Worm (Caenorhabditis elegans) whole organism, L2 larva: Measurements from ENCODE around the gene str-69.

ENCODE experiments used
- C34F6.9 ChIP-seq: fragments of 150-350 bp; optimal IDR thresholded peaks from 2 replicates; lab custom pipeline; 2014; ENCODE audit warnings: missing biosample characterization, missing genetic modification characterization
- F13H6.1 ChIP-seq: sonication (generic microtip); optimal IDR thresholded peaks from 2 replicates; lab custom pipeline; 2016; ENCODE audit warnings: missing genetic modification characterization, missing compliant biosample characterization
- R02D3.7 ChIP-seq: fragments of 150-350 bp; optimal IDR thresholded peaks from 2 replicates; lab custom pipeline; 2014; ENCODE audit warnings: missing biosample characterization, missing genetic modification characterization
- Y55F3AM.14 ChIP-seq: fragments of 200-800 bp; sonication (Bioruptor generic); optimal IDR thresholded peaks from 2 replicates; lab custom pipeline; 2018; ENCODE audit warnings: mild to moderate bottlenecking, missing genetic modification characterization, missing compliant biosample characterization
- ZK546.5 ChIP-seq: sonication (generic microtip); optimal IDR thresholded peaks from 2 replicates; lab custom pipeline; 2017; ENCODE audit warnings: missing biosample characterization, missing genetic modification characterization
- alr-1 ChIP-seq: fragments of 150-350 bp; optimal IDR thresholded peaks from 2 replicates; lab custom pipeline; 2014; ENCODE audit warnings: missing biosample characterization, missing genetic modification characterization
- aly-2 ChIP-seq: fragments of 150-350 bp; optimal IDR thresholded peaks from 2 replicates; lab custom pipeline; 2014; ENCODE audit warnings: missing biosample characterization, missing genetic modification characterization
- ama-1 ChIP-seq: fragments of 150-350 bp; optimal IDR thresholded peaks from 2 replicates; lab custom pipeline; 2018; ENCODE audit warnings: inconsistent platforms
- blmp-1 ChIP-seq: sonication (generic microtip); optimal IDR thresholded peaks from 2 replicates; lab custom pipeline; 2017; ENCODE audit warnings: missing genetic modification characterization, mild to moderate bottlenecking, missing compliant biosample characterization, antibody characterized with exemption, moderate library complexity; ENCODE audit not compliant: insufficient read depth
- ceh-16 ChIP-seq: fragments of 150-350 bp; optimal IDR thresholded peaks from 2 replicates; lab custom pipeline; 2014; ENCODE audit warnings: missing biosample characterization, missing genetic modification characterization
- ceh-82 ChIP-seq: fragments of 150-350 bp; optimal IDR thresholded peaks from 2 replicates; lab custom pipeline; 2014; ENCODE audit warnings: missing biosample characterization, missing genetic modification characterization
- crh-2 ChIP-seq: sonication (generic microtip); optimal IDR thresholded peaks from 2 replicates; lab custom pipeline; 2017; ENCODE audit warnings: missing biosample characterization, missing genetic modification characterization
- dmd-4 ChIP-seq: sonication (generic microtip); optimal IDR thresholded peaks from 2 replicates; lab custom pipeline; 2017; ENCODE audit warnings: missing biosample characterization, missing genetic modification characterization
- egl-27 ChIP-seq: sonication (generic microtip); optimal IDR thresholded peaks from 3 replicates; lab custom pipeline; 2017; ENCODE audit warnings: missing biosample characterization, missing genetic modification reagents, missing genetic modification characterization
- fos-1 ChIP-seq: fragments of 150-350 bp; optimal IDR thresholded peaks from 2 replicates; lab custom pipeline; 2014; ENCODE audit warnings: missing biosample characterization, missing genetic modification characterization
- lin-11 ChIP-seq: fragments of 150-350 bp; sonication (generic microtip); optimal IDR thresholded peaks from 2 replicates; lab custom pipeline; 2014; ENCODE audit warnings: missing biosample characterization, missing genetic modification characterization, inconsistent platforms, mixed read lengths
- lsy-2 ChIP-seq, 2 experiments: fragments of 150-350 bp in 1 of 2; sonication (generic microtip) in 1 of 2; optimal IDR thresholded peaks; 2 replicates each; lab custom pipeline; 2014 to 2017; ENCODE audit warnings: missing biosample characterization in 2 of 2, missing genetic modification characterization in 2 of 2
- mab-5 ChIP-seq: fragments of 150-350 bp; optimal IDR thresholded peaks from 2 replicates; lab custom pipeline; 2014; ENCODE audit warnings: missing biosample characterization, missing genetic modification characterization
- mbf-1 ChIP-seq: sonication (generic microtip); optimal IDR thresholded peaks from 2 replicates; lab custom pipeline; 2017; ENCODE audit warnings: missing biosample characterization, missing genetic modification characterization
- mdl-1 ChIP-seq, 2 experiments: fragments of 150-350 bp in 1 of 2; sonication (generic microtip) in 1 of 2; optimal IDR thresholded peaks; 2 replicates each; lab custom pipeline; 2017; ENCODE audit warnings: missing biosample characterization in 2 of 2, missing genetic modification characterization in 2 of 2
- nhr-10 ChIP-seq: sonication (generic microtip); optimal IDR thresholded peaks from 2 replicates; lab custom pipeline; 2017; ENCODE audit warnings: missing biosample characterization, missing genetic modification characterization
- nhr-21 ChIP-seq: fragments of 150-350 bp; optimal IDR thresholded peaks from 2 replicates; lab custom pipeline; 2014; ENCODE audit warnings: missing biosample characterization, missing genetic modification characterization
- nhr-23 ChIP-seq: fragments of 150-350 bp; optimal IDR thresholded peaks from 2 replicates; lab custom pipeline; 2014; ENCODE audit warnings: missing biosample characterization, missing genetic modification reagents, missing genetic modification characterization
- nhr-237 ChIP-seq: fragments of 150-350 bp; optimal IDR thresholded peaks from 2 replicates; lab custom pipeline; 2014; ENCODE audit warnings: missing biosample characterization, missing genetic modification characterization
- peb-1 ChIP-seq: fragments of 150-350 bp; optimal IDR thresholded peaks from 2 replicates; lab custom pipeline; 2014; ENCODE audit warnings: missing biosample characterization, missing genetic modification characterization
- sem-4 ChIP-seq: fragments of 150-350 bp; optimal IDR thresholded peaks from 2 replicates; lab custom pipeline; 2014; ENCODE audit warnings: missing biosample characterization, missing genetic modification reagents, missing genetic modification characterization
- sma-3 ChIP-seq: sonication (generic microtip); optimal IDR thresholded peaks from 2 replicates; lab custom pipeline; 2016; ENCODE audit warnings: missing genetic modification reagents, missing genetic modification characterization, missing compliant biosample characterization
- sma-9 ChIP-seq, 2 experiments: fragments of 150-350 bp in 1 of 2; sonication (generic microtip) in 1 of 2; optimal IDR thresholded peaks; 2 replicates each; lab custom pipeline; 2014 to 2016; ENCODE audit warnings: missing genetic modification characterization in 2 of 2, mild to moderate bottlenecking in 1 of 2, missing biosample characterization in 1 of 2, missing compliant biosample characterization in 1 of 2, missing genetic modification reagents in 1 of 2, moderate library complexity in 1 of 2
- snpc-4 ChIP-seq: fragments of 150-350 bp; optimal IDR thresholded peaks from 2 replicates; lab custom pipeline; 2014; ENCODE audit warnings: missing biosample characterization, missing genetic modification characterization
- unc-39 ChIP-seq: fragments of 150-350 bp; optimal IDR thresholded peaks from 2 replicates; lab custom pipeline; 2014; ENCODE audit warnings: missing biosample characterization, missing genetic modification characterization
- unc-55 ChIP-seq: fragments of 150-350 bp; sonication (generic microtip); optimal IDR thresholded peaks from 3 replicates; lab custom pipeline; 2014; ENCODE audit warnings: missing biosample characterization, missing genetic modification reagents, missing genetic modification characterization
- unc-62 ChIP-seq: fragments of 150-350 bp; optimal IDR thresholded peaks from 2 replicates; lab custom pipeline; 2014; ENCODE audit warnings: missing biosample characterization, missing genetic modification reagents, missing genetic modification characterization
- zag-1 ChIP-seq: fragments of 150-350 bp; optimal IDR thresholded peaks from 2 replicates; lab custom pipeline; 2014; ENCODE audit warnings: missing biosample characterization, missing genetic modification characterization
- ztf-1 ChIP-seq: fragments of 200-800 bp; sonication (Bioruptor generic); conservative IDR thresholded peaks from 2 replicates; pipeline ENCODE4 v1.3.6; 2022; ENCODE audit warnings: missing genetic modification characterization, missing compliant biosample characterization
- ztf-11 ChIP-seq: sonication (generic microtip); optimal IDR thresholded peaks from 2 replicates; lab custom pipeline; 2017; ENCODE audit warnings: missing biosample characterization, missing genetic modification characterization
- ztf-4 ChIP-seq: fragments of 150-350 bp; optimal IDR thresholded peaks from 2 replicates; lab custom pipeline; 2014; ENCODE audit warnings: missing biosample characterization, missing genetic modification characterization

Gene str-69

DNA sequence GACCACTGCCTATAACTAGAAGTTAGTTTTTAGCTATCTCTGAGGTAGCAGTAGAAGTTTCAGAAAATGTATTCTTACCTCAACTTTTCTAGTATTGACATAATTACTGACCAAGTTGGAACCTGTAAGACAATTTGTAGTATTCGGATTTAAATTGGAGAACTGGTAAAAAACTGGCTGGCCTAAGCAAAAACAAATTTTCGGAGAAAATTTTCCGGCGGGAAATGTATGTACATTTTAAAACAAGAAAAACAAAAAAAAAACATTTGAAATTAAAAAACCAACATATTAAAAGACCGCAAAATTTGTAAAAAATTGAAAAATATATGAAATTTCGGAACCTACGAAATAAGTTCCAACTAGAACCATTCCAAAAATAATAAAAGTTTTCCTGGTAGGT, 41.2 kb upstream of the str-69 start, which contains the start of gene srab-11:
srab-11 (minus strand) TSS at position 101 of the 400 bp plus-strand sequence.
- no peak for TF ChIP-seq alr-1
- no peak for TF ChIP-seq mdl-1 (tag; optimal IDR thresholded peaks at IDR 0.05; lab: Kevin White, UChicago)
- no peak for TF ChIP-seq lsy-2 (tag; optimal IDR thresholded peaks at IDR 0.05; lab: Kevin White, UChicago)
- TF ChIP-seq ZK546.5 (tag; lab: Kevin White, UChicago): no peak

DNA sequence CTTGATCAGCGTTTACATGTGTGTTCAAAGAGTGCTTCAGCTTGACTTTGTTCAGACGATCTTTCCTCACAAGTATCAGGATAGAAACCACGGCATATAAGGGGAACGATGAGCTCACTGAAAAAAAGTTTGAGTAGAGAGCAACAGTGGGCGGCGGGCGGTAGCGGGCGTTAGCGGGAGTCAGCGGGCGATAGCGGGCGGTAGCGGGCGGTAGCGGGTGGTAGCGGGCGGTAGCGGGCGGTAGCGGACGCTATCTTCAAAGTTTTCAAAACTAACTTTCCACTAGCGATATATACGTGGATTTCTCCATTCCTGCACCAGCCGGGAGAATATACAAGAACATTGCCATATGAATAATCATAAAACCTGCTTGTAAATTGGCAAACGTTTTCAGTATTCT, 39.5 kb upstream of the str-69 start:
- TF ChIP-seq alr-1: no peak

DNA sequence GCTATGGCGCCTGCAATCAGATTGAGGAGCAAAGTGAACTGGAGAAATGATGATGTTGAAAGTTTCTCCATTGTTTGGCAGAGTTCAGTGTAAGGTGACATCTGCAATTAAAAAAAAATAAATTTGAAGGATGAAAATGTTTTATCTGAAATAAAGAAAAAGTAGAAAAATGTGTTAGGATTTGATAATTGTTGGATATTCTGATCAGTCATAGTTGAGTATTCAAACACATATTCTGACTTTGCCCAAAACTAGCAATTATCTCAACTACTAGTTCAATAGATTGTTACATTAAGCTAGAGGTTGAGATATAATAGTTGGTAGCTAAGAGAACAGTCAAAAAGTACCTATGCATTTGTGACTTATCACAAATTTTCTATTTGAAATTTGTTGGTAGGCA, 38.8 kb upstream of the str-69 start, which contains the start of gene srab-10:
srab-10 (minus strand) TSS at position 101 of the 400 bp plus-strand sequence.
- TF ChIP-seq ZK546.5 (tag; lab: Kevin White, UChicago) (no peak), sma-9 (GFP tag; optimal IDR thresholded peaks at IDR 0.05; lab: Kevin White, UChicago) (no peak), sma-9 (tag; optimal IDR thresholded peaks at IDR 0.05; lab: Kevin White, UChicago) (no peak), unc-62 (GFP tag; lab: Kevin White, UChicago) (no peak), aly-2 (tag; lab: Kevin White, UChicago) (no peak), mdl-1 (tag; optimal IDR thresholded peaks at IDR 0.05; lab: Kevin White, UChicago) (no peak), unc-55 (GFP tag; lab: Kevin White, UChicago) (no peak), alr-1 (no peak), zag-1 (tag; lab: Kevin White, UChicago) (no peak), ztf-1 (no peak), ztf-4 (tag; lab: Kevin White, UChicago) (no peak)

DNA sequence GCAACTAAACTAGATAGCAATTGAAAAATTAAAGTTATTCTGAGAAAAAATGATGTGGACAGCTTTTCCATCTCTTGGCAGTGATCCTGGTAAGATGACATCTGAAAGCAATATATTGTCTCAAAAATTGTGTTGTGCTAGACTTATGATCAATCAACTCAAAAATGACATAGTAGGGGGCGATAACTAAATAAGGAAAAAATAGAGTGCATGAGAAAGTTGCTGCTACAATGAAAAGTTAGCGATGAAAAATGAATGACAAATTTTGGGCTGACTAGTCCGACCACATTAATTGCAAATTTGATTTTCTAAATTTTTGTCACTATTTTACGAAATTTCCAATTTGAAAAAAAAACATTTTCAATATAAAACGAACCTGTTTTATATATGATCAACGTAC, 35.5 kb upstream of the str-69 start, which contains the start of gene srab-9:
srab-9 (minus strand) TSS at position 101 of the 400 bp plus-strand sequence.
- TF ChIP-seq crh-2 (tag; lab: Kevin White, UChicago): no peak
- no peak for TF ChIP-seq sem-4 (tag; lab: Kevin White, UChicago)
- TF ChIP-seq peb-1 (tag; lab: Kevin White, UChicago): no peak
- TF ChIP-seq dmd-4 (tag; lab: Kevin White, UChicago): no peak
- TF ChIP-seq mab-5 (tag; lab: Kevin White, UChicago): no peak
- TF ChIP-seq nhr-21 (tag; lab: Kevin White, UChicago): no peak
- TF ChIP-seq lin-11 (tag; lab: Kevin White, UChicago): no peak
- TF ChIP-seq lsy-2 (tag; optimal IDR thresholded peaks at IDR 0.05; lab: Kevin White, UChicago): no peak
- no peak for TF ChIP-seq sma-9 (GFP tag; optimal IDR thresholded peaks at IDR 0.05; lab: Kevin White, UChicago)
- TF ChIP-seq sma-9 (tag; optimal IDR thresholded peaks at IDR 0.05; lab: Kevin White, UChicago): no peak
- no peak for TF ChIP-seq ztf-11 (tag; lab: Kevin White, UChicago)
- no peak for TF ChIP-seq C34F6.9
- no peak for TF ChIP-seq sma-3
- TF ChIP-seq unc-62 (GFP tag; lab: Kevin White, UChicago): no peak
- no peak for TF ChIP-seq F13H6.1 (tag; lab: Kevin White, UChicago)
- no peak for TF ChIP-seq nhr-23 (tag; lab: Kevin White, UChicago)
- no peak for TF ChIP-seq egl-27 (tag; lab: Kevin White, UChicago)
- TF ChIP-seq aly-2 (tag; lab: Kevin White, UChicago): no peak
- no peak for TF ChIP-seq zag-1 (tag; lab: Kevin White, UChicago)
- no peak for TF ChIP-seq unc-39 (tag; lab: Kevin White, UChicago)

DNA sequence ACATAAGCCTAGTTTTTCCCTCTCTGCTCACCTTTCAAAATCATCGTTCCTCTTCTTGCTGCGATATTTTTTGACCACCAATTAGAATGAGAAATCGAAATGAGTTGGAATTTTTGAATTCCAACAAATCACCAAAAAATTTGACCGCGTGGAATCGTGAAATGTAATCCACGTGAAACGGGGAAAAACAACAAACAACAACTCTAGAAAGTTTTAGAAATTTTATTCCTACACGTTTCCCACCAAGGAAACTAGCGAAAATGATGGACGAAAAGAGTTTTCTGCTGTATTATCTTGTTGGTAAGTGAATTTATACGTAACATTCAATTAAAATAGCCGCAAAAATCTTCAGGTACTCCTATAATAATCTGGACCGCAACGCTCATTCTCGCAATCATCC, 32.8 kb upstream of the str-69 start, which contains the start of the genes irld-3 and F02C9.1:
irld-3 (minus strand) TSS at position 101 of the 400 bp plus-strand sequence.
F02C9.1 (plus strand) TSS at position 216 of the 400 bp plus-strand sequence.
- TF ChIP-seq mdl-1 (tag; optimal IDR thresholded peaks at IDR 0.05; lab: Kevin White, UChicago) (no peak), unc-39 (tag; lab: Kevin White, UChicago) (no peak), ztf-11 (tag; lab: Kevin White, UChicago) (no peak), R02D3.7 (no peak), mbf-1 (tag; lab: Kevin White, UChicago) (no peak), blmp-1 (tag; lab: Kevin White, UChicago) (no peak), dmd-4 (tag; lab: Kevin White, UChicago) (no peak), ceh-82 (tag; lab: Kevin White, UChicago) (no peak), sem-4 (tag; lab: Kevin White, UChicago) (no peak), sma-9 (GFP tag; optimal IDR thresholded peaks at IDR 0.05; lab: Kevin White, UChicago) (no peak), sma-9 (tag; optimal IDR thresholded peaks at IDR 0.05; lab: Kevin White, UChicago) (no peak), ceh-16 (tag; lab: Kevin White, UChicago) (no peak), fos-1 (tag; lab: Kevin White, UChicago) (no peak), ama-1 (no peak), nhr-237 (tag; lab: Kevin White, UChicago) (no peak), ZK546.5 (tag; lab: Kevin White, UChicago) (no peak), Y55F3AM.14 (GFP tag; lab: Kevin White, UChicago) (no peak), snpc-4 (tag; lab: Kevin White, UChicago) (no peak), nhr-10 (tag; lab: Kevin White, UChicago) (no peak)
